Worm (Caenorhabditis elegans): ENCODE data around the gene C29E4.14.
A peak's percentile ranks its signal among the peaks of the same experiment; 100 is the strongest.

C29E4.14 gene

DNA sequence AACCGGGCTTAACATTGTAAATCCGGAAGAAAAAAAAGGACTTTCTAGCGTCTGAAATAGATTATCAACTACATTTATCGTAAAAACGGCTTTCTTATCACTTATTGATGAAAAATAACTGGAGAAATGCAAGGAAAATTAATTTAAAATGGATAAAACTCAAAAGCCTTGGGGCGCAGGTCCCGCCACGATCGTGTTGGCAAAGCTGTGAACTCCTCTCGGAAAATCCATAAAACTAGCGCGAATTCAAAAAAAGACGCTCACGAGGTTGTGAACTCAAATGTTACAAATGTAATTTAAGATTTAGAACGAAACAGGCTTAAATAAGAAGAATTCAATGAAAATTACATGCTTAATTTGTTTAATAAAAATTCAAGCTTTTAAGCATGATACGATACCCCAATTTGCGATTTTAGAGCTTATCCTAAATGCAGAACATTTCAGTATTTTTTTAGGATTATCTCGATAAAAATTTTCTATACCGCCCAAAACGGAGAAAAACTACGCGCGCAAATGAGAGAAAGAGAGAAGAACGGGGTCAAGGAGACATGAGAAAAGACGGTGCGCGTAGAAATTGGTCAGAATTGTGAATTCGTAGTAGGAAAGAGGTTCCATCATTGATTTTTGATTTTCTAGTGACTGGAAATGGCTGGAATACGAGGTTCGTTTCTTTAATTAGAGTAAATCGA lies 32.3 kb downstream of the C29E4.14 start, which contains the start of gene C29E4.15 (continued):
- TF ChIP-seq pqm-1 (tag; optimal IDR thresholded peaks at IDR 0.05) (no peak), nhr-19 (GFP tag; conservative IDR thresholded peaks at IDR 0.05) (peak; percentile 52), ets-5 (GFP tag; IDR thresholded peaks at IDR 0.05) (no peak), ceh-82 (tag; optimal IDR thresholded peaks at IDR 0.05) (peak in 1 of 3 experiments; percentile 43), snpc-4 (tag; optimal IDR thresholded peaks at IDR 0.05) (no peak), tlp-1 (tag; optimal IDR thresholded peaks at IDR 0.05) (no peak), swsn-7 (tag; optimal IDR thresholded peaks at IDR 0.05) (peak; percentile 47), F16B12.6 (tag; optimal IDR thresholded peaks at IDR 0.05) (peak; percentile 30), snu-23 (GFP tag; optimal IDR thresholded peaks at IDR 0.05) (peak; percentile 58), sptf-1 (tag; optimal IDR thresholded peaks at IDR 0.05) (no peak), lin-14 (GFP tag; optimal IDR thresholded peaks at IDR 0.05) (no peak), dsc-1 (tag; optimal IDR thresholded peaks at IDR 0.05) (no peak), ceh-90 (tag; optimal IDR thresholded peaks at IDR 0.05) (no peak), nhr-11 (tag; optimal IDR thresholded peaks at IDR 0.05) (no peak), nhr-20 (tag; optimal IDR thresholded peaks at IDR 0.05) (peak; percentile 48), nhr-28 (tag; optimal IDR thresholded peaks at IDR 0.05) (no peak), egl-27 (tag; optimal IDR thresholded peaks at IDR 0.05) (no peak), blmp-1 (tag; optimal IDR thresholded peaks at IDR 0.05) (peak; percentile 64), nhr-12 (tag; optimal IDR thresholded peaks at IDR 0.05) (no peak), sox-4 (tag; optimal IDR thresholded peaks at IDR 0.05) (no peak), tbx-2 (tag; optimal IDR thresholded peaks at IDR 0.05) (peak; percentile 21), aly-2 (tag; optimal IDR thresholded peaks at IDR 0.05) (no peak), lin-13 (GFP tag; optimal IDR thresholded peaks at IDR 0.05) (no peak), fkh-4 (tag; optimal IDR thresholded peaks at IDR 0.05; ENCODE audit: borderline replicate concordance) (no peak), ama-1 (optimal IDR thresholded peaks at IDR 0.05) (no peak), efl-3 (GFP tag; optimal IDR thresholded peaks at IDR 0.05) (no peak), elt-2 (tag; optimal IDR thresholded peaks at IDR 0.05) (no peak), ceh-88 (GFP tag; IDR thresholded peaks at IDR 0.05) (no peak), fkh-8 (tag; optimal IDR thresholded peaks at IDR 0.05) (peak; percentile 29)

ce11 chrIII:7953208-7953607 lies 33.3 kb downstream of the C29E4.14 start, which contains the start of gene let-754:
Gene let-754, minus strand, starts transcription at chrIII:7953308.
- TF ChIP-seq dpl-1 (GFP tag; optimal IDR thresholded peaks at IDR 0.05), result no peak
- TF ChIP-seq unc-62 (GFP tag; optimal IDR thresholded peaks at IDR 0.05), result no peak
- no peak for TF ChIP-seq efl-1 (optimal IDR thresholded peaks at IDR 0.05)
- TF ChIP-seq efl-1 (GFP tag; optimal IDR thresholded peaks at IDR 0.05 in 1 of 2), result no peak
- TF ChIP-seq aly-2 (tag; optimal IDR thresholded peaks at IDR 0.05), result no peak
- no peak for TF ChIP-seq sox-4 (tag; optimal IDR thresholded peaks at IDR 0.05)
- no peak for TF ChIP-seq ama-1 (optimal IDR thresholded peaks at IDR 0.05)
- no peak for TF ChIP-seq mab-9 (GFP tag; IDR thresholded peaks at IDR 0.05)
- TF ChIP-seq fos-1 (tag; optimal IDR thresholded peaks at IDR 0.05), result no peak
- TF ChIP-seq snpc-4 (tag; optimal IDR thresholded peaks at IDR 0.05), result no peak
- no peak for TF ChIP-seq nhr-77 (tag; optimal IDR thresholded peaks at IDR 0.05)
- TF ChIP-seq lin-15B (tag; optimal IDR thresholded peaks at IDR 0.05), result no peak
- TF ChIP-seq pqm-1 (tag; optimal IDR thresholded peaks at IDR 0.05), result no peak
- TF ChIP-seq snu-23 (GFP tag; optimal IDR thresholded peaks at IDR 0.05), result no peak

DNA sequence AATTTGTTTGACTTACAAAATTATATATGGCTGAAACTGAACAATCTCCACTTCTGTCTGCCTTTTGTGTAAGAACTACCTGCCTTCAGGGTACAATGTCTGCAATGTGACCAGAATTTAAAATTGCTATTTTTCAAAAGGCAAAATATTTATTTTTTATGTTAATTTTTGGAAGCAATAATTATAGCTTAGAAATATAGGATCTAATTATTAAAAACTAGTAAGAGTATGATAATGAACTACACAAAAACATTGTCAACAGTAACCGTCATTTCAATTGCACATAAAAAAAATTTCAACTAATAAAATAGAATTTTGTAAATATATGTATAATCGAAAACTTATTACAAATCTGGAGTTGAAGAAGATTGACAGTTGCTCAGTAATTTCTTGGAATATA lies 37.0 kb downstream of the C29E4.14 start, which contains the start of gene C29E4.9:
Gene C29E4.9 (minus strand): TSS at position 101 of the 400 bp plus-strand sequence.
- TF ChIP-seq vab-15 (tag; optimal IDR thresholded peaks at IDR 0.05) (no peak), nhr-47 (tag; optimal IDR thresholded peaks at IDR 0.05) (no peak), efl-1 (optimal IDR thresholded peaks at IDR 0.05) (no peak), efl-1 (GFP tag; optimal IDR thresholded peaks at IDR 0.05 in 1 of 2) (peak in 1 of 2 experiments; percentile 43)
